Fruit fly (Drosophila melanogaster) whole organism, embryonic: Measurements from ENCODE around the gene Or67a.

Experiments
- Antp ChIP-seq: fragments of 200-800 bp; sonication (Bioruptor generic); optimal IDR thresholded peaks from 3 replicates; lab custom pipeline; 2016; ENCODE audit warnings: missing biosample characterization, missing genetic modification characterization
- B-H1 ChIP-seq: fragments of 200-800 bp; sonication (Bioruptor generic); IDR thresholded peaks from 3 replicates; pipeline ENCODE4 v1.3.6; 2022; ENCODE audit warnings: missing biosample characterization, missing genetic modification characterization
- Bdp1 ChIP-seq: fragments of 200-800 bp; sonication (Bioruptor generic); optimal IDR thresholded peaks from 3 replicates; lab custom pipeline; 2016; ENCODE audit warnings: missing biosample characterization, missing genetic modification characterization
- CG10274 ChIP-seq: fragments of 200-800 bp; sonication (Bioruptor generic); optimal IDR thresholded peaks from 3 replicates; lab custom pipeline; 2017; ENCODE audit warnings: missing biosample characterization, mild to moderate bottlenecking, missing genetic modification characterization
- CG10321 ChIP-seq: fragments of 200-800 bp; sonication (Bioruptor generic); IDR thresholded peaks from 2 replicates; pipeline ENCODE4 v1.3.6; 2022; ENCODE audit warnings: missing biosample characterization, missing genetic modification characterization
- CG10543 ChIP-seq: fragments of 200-800 bp; sonication (Bioruptor generic); optimal IDR thresholded peaks from 3 replicates; lab custom pipeline; 2017; ENCODE audit warnings: missing biosample characterization, mild to moderate bottlenecking, missing genetic modification characterization, moderate library complexity
- CG11695 ChIP-seq: fragments of 200-800 bp; sonication (Bioruptor generic); IDR thresholded peaks from 3 replicates; pipeline ENCODE4 v1.3.6; 2022; ENCODE audit warnings: missing biosample characterization, missing genetic modification characterization
- CG12104 ChIP-seq: fragments of 200-800 bp; sonication (Bioruptor generic); optimal IDR thresholded peaks from 3 replicates; lab custom pipeline; 2016; ENCODE audit warnings: missing biosample characterization, missing genetic modification characterization
- CG13123 ChIP-seq: fragments of 200-800 bp; sonication (Bioruptor generic); optimal IDR thresholded peaks from 2 replicates; lab custom pipeline; 2016; ENCODE audit warnings: missing biosample characterization, missing genetic modification characterization
- CG15011 ChIP-seq: fragments of 200-800 bp; sonication (Bioruptor generic); optimal IDR thresholded peaks from 3 replicates; lab custom pipeline; 2018; ENCODE audit warnings: missing biosample characterization, mild to moderate bottlenecking, missing genetic modification characterization
- CG16813 ChIP-seq: fragments of 200-800 bp; sonication (Bioruptor generic); IDR thresholded peaks from 3 replicates; pipeline ENCODE4 v1.3.6; 2022; ENCODE audit warnings: missing biosample characterization, missing genetic modification characterization; ENCODE audit not compliant: partially characterized antibody
- CG16815 ChIP-seq: fragments of 200-800 bp; sonication (Bioruptor generic); optimal IDR thresholded peaks from 3 replicates; lab custom pipeline; 2017; ENCODE audit warnings: missing biosample characterization, mild to moderate bottlenecking, missing genetic modification characterization
- CG17568 ChIP-seq: fragments of 200-800 bp; sonication (Bioruptor generic); optimal IDR thresholded peaks from 2 replicates; lab custom pipeline; 2018; ENCODE audit warnings: missing biosample characterization, mild to moderate bottlenecking, missing genetic modification characterization, moderate library complexity
- CG17829 ChIP-seq: fragments of 200-800 bp; optimal IDR thresholded peaks from 2 replicates; lab custom pipeline; 2019; ENCODE audit warnings: missing biosample characterization, mild to moderate bottlenecking, missing genetic modification characterization, moderate library complexity
- CG30020 ChIP-seq: fragments of 200-800 bp; optimal IDR thresholded peaks from 2 replicates; lab custom pipeline; 2019; ENCODE audit warnings: missing biosample characterization, mild to moderate bottlenecking, missing genetic modification characterization, moderate library complexity
- CG31224 ChIP-seq: fragments of 200-800 bp; sonication (Bioruptor generic); IDR thresholded peaks from 2 replicates; pipeline ENCODE4 v1.3.6; 2022; ENCODE audit warnings: missing biosample characterization, missing genetic modification characterization
- CG34376 ChIP-seq: fragments of 200-800 bp; sonication (Bioruptor generic); optimal IDR thresholded peaks from 2 replicates; lab custom pipeline; 2018; ENCODE audit warnings: missing biosample characterization, mild to moderate bottlenecking, missing genetic modification characterization
- CG3726 ChIP-seq: fragments of 200-800 bp; sonication (Bioruptor generic); IDR thresholded peaks from 3 replicates; pipeline ENCODE4, ENCODE4 v1.3.6; 2022; ENCODE audit warnings: missing biosample characterization, missing genetic modification characterization
- CG8924 ChIP-seq: fragments of 200-800 bp; optimal IDR thresholded peaks from 3 replicates; lab custom pipeline; 2019; ENCODE audit warnings: missing biosample characterization, mild to moderate bottlenecking, missing genetic modification characterization, moderate library complexity
- CkIIα-i1 ChIP-seq: fragments of 200-800 bp; sonication (Bioruptor generic); IDR thresholded peaks from 2 replicates; pipeline ENCODE4 v1.3.6; 2022; ENCODE audit warnings: missing biosample characterization, missing genetic modification characterization
- D ChIP-seq, 2 experiments: fragments of 200-800 bp in 1 of 2; fragments of >200 bp in 1 of 2; sonication (Bioruptor generic) in 1 of 2; optimal IDR thresholded peaks; 2 replicates in 1 of 2; 3 replicates in 1 of 2; lab custom pipeline; 2017; ENCODE audit warnings: mild to moderate bottlenecking in 1 of 2, missing biosample characterization in 1 of 2, missing genetic modification characterization in 1 of 2, missing genetic modification reagents in 1 of 2
- Dfd ChIP-seq, 2 experiments: fragments of >200 bp; optimal IDR thresholded peaks; 2 replicates each; lab custom pipeline; 2017; ENCODE audit warnings: missing biosample characterization in 2 of 2, missing genetic modification characterization in 2 of 2
- Drgx ChIP-seq: fragments of 200-800 bp; sonication (Bioruptor generic); IDR thresholded peaks from 2 replicates; pipeline ENCODE4 v1.3.6; 2022; ENCODE audit warnings: missing biosample characterization, missing genetic modification characterization
- Ets65A ChIP-seq: fragments of 200-800 bp; sonication (Bioruptor generic); peaks from one replicate; lab custom pipeline; 2016; ENCODE audit warnings: missing biosample characterization, missing genetic modification characterization
- HmgD ChIP-seq: fragments of 200-800 bp; sonication (Bioruptor generic); optimal IDR thresholded peaks from 3 replicates; lab custom pipeline; 2016; ENCODE audit warnings: missing biosample characterization, missing genetic modification characterization
- Lpt ChIP-seq: fragments of >200 bp; optimal IDR thresholded peaks from 2 replicates; lab custom pipeline; 2018; ENCODE audit warnings: missing biosample characterization, missing genetic modification characterization
- Mad ChIP-seq: fragments of 200-800 bp; sonication (Bioruptor generic); optimal IDR thresholded peaks from 2 replicates; lab custom pipeline; 2016; ENCODE audit warnings: missing biosample characterization, missing genetic modification characterization
- Max ChIP-seq: fragments of 200-800 bp; sonication (Bioruptor generic); optimal IDR thresholded peaks from 2 replicates; lab custom pipeline; 2016; ENCODE audit warnings: missing biosample characterization, mild to moderate bottlenecking, missing genetic modification characterization
- Nf-YC ChIP-seq: fragments of 200-800 bp; optimal IDR thresholded peaks from 3 replicates; lab custom pipeline; 2019; ENCODE audit warnings: missing biosample characterization, mild to moderate bottlenecking, missing genetic modification characterization, moderate library complexity
- Ssrp ChIP-seq: fragments of 200-800 bp; sonication (Bioruptor generic); optimal IDR thresholded peaks from 2 replicates; lab custom pipeline; 2018; ENCODE audit warnings: missing biosample characterization, mild to moderate bottlenecking, missing genetic modification characterization, moderate library complexity
- Tbp ChIP-seq: fragments of >200 bp; optimal IDR thresholded peaks from 2 replicates; lab custom pipeline; 2018; ENCODE audit warnings: missing biosample characterization, missing genetic modification characterization
- al ChIP-seq: fragments of 200-800 bp; sonication (Bioruptor generic); IDR thresholded peaks from 2 replicates; pipeline ENCODE4 v1.3.6; 2022; ENCODE audit warnings: missing biosample characterization, missing genetic modification characterization
- amos ChIP-seq: fragments of 200-800 bp; sonication (Bioruptor generic); IDR thresholded peaks from 2 replicates; pipeline ENCODE4 v1.3.6; 2022; ENCODE audit warnings: missing biosample characterization, missing genetic modification characterization; ENCODE audit not compliant: partially characterized antibody
- btn ChIP-seq: fragments of 200-800 bp; sonication (Bioruptor generic); optimal IDR thresholded peaks from 2 replicates; lab custom pipeline; 2016; ENCODE audit warnings: missing biosample characterization, missing genetic modification characterization
- crc ChIP-seq: fragments of 200-800 bp; sonication (Bioruptor generic); optimal IDR thresholded peaks from 2 replicates; lab custom pipeline; 2016; ENCODE audit warnings: missing biosample characterization, missing genetic modification characterization
- da ChIP-seq: fragments of 200-800 bp; sonication (Bioruptor generic); optimal IDR thresholded peaks from 2 replicates; lab custom pipeline; 2016; ENCODE audit warnings: missing biosample characterization, missing genetic modification characterization
- dati ChIP-seq: fragments of 200-800 bp; sonication (Bioruptor generic); IDR thresholded peaks from 2 replicates; pipeline ENCODE4 v1.3.6; 2022; ENCODE audit warnings: missing biosample characterization, missing genetic modification characterization
- dpn ChIP-seq, 2 experiments: fragments of 200-800 bp; sonication (Bioruptor generic); optimal IDR thresholded peaks; 3 replicates each; lab custom pipeline; 2016; ENCODE audit warnings: missing biosample characterization in 2 of 2, missing genetic modification characterization in 2 of 2
- en ChIP-seq: fragments of 200-800 bp; sonication (Bioruptor generic); optimal IDR thresholded peaks from 2 replicates; lab custom pipeline; 2016; ENCODE audit warnings: missing biosample characterization, missing genetic modification characterization
- eyg ChIP-seq: fragments of 200-800 bp; sonication (Bioruptor generic); optimal IDR thresholded peaks from 3 replicates; lab custom pipeline; 2016; ENCODE audit warnings: missing biosample characterization, missing genetic modification characterization
- gcm ChIP-seq: fragments of 200-800 bp; sonication (Bioruptor generic); optimal IDR thresholded peaks from 2 replicates; lab custom pipeline; 2019; ENCODE audit warnings: missing biosample characterization, mild to moderate bottlenecking, missing genetic modification characterization, moderate library complexity
- kay ChIP-seq: fragments of 200-800 bp; sonication (Bioruptor generic); optimal IDR thresholded peaks from 2 replicates; lab custom pipeline; 2016; ENCODE audit warnings: missing biosample characterization, missing genetic modification characterization
- klu ChIP-seq: fragments of 200-800 bp; sonication (Bioruptor generic); IDR thresholded peaks from 2 replicates; pipeline ENCODE4 v1.3.6; 2022; ENCODE audit warnings: missing biosample characterization, missing genetic modification characterization
- nau ChIP-seq: fragments of 200-800 bp; sonication (Bioruptor generic); optimal IDR thresholded peaks from 3 replicates; lab custom pipeline; 2017; ENCODE audit warnings: missing biosample characterization, mild to moderate bottlenecking, missing genetic modification characterization, missing genetic modification reagents
- pho ChIP-seq: fragments of 200-800 bp; sonication (Bioruptor generic); optimal IDR thresholded peaks from 2 replicates; lab custom pipeline; 2016; ENCODE audit warnings: missing biosample characterization, missing genetic modification characterization
- psq ChIP-seq: fragments of 200-800 bp; sonication (Bioruptor generic); optimal IDR thresholded peaks from 2 replicates; lab custom pipeline; 2017; ENCODE audit warnings: missing biosample characterization, missing genetic modification characterization
- rib ChIP-seq: fragments of 200-800 bp; sonication (Bioruptor generic); IDR thresholded peaks from 2 replicates; pipeline ENCODE4 v1.3.6; 2022; ENCODE audit warnings: missing biosample characterization, missing genetic modification characterization
- sna ChIP-seq: fragments of 200-800 bp; sonication (Bioruptor generic); IDR thresholded peaks from 2 replicates; pipeline ENCODE4 v1.3.6; 2022; ENCODE audit warnings: missing biosample characterization, missing genetic modification characterization; ENCODE audit not compliant: partially characterized antibody
- stc ChIP-seq: fragments of 200-800 bp; sonication (Bioruptor generic); IDR thresholded peaks from 2 replicates; pipeline ENCODE4 v1.3.6; 2022; ENCODE audit warnings: missing biosample characterization, missing genetic modification characterization

Or67a gene

DNA sequence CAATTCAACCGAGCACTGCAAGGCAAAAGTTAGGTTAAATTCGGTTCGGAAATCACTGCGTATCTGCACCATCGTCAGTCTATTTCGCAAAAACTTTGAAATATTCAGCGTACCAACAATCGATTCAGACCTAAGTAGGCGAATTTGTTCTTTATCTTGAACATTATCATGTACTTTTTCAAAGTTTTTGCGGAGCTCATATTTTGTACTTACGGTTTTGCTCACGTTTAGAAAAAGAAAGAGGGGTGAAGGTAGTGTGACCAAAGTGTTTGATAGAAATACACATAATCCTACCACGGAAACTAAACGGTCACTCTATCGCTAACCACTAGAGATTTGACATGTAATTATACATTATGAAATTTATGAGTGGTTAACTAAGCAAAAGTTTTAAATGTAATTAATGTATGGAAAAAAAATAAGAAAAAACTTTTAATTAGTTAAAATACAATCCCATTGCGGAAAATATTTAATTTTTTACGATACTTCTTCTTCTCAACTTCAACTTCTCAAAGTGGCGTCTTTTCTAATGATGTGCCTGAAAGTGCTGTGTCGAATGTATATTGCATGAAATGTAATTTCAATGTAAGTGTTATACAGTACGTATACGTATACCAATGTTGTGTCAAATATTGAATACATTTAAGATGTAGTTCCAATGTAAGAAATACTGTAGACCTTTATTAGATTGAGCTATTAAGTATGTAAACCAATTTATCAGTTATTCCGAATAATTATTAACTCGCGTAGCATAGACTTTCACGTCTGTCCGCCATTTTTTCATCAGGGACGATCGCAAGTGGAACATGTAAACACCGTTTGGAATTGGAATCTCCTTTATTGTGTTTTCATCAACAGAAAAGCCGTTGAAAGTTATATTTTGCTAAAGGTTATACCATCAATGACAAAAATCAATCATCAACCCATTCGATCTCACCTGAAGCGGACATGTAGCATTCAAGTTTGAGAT lies 17.3 kb upstream of the Or67a start, which contains the start of gene RpS9 (continued):
- TF ChIP-seq da (GFP tag; lab: Kevin White, UChicago) (no peak), dati (GFP tag; lab: Robert Waterston, UW) (no peak), klu (GFP tag; lab: Robert Waterston, UW) (no peak), CG30020 (no peak), CG10543 (GFP tag; lab: Kevin White, UChicago) (peak; percentile 35), HmgD (GFP tag; lab: Kevin White, UChicago) (no peak), Bdp1 (GFP tag; lab: Kevin White, UChicago) (no peak), CG31224 (GFP tag; lab: Robert Waterston, UW) (no peak), sna (no peak), CG11695 (0 out of 3 replicates have a peak, but pooled peaks have one; percentile 11), eyg (GFP tag; lab: Kevin White, UChicago) (no peak), en (no peak), Mad (GFP tag; lab: Kevin White, UChicago) (no peak), CG16815 (GFP tag; lab: Kevin White, UChicago) (no peak), Drgx (GFP tag; lab: Robert Waterston, UW) (no peak), CkIIα-i1 (GFP tag; lab: Robert Waterston, UW) (no peak), Tbp (GFP tag; lab: Kevin White, UChicago) (no peak), CG17829 (tag; lab: Kevin White, UChicago) (peak; percentile 36), crc (GFP tag; lab: Kevin White, UChicago) (no peak), btn (GFP tag; lab: Kevin White, UChicago) (no peak), D (optimal IDR thresholded peaks at IDR 0.05; lab: Kevin White, UChicago) (no peak), D (GFP tag; optimal IDR thresholded peaks at IDR 0.05; lab: Kevin White, UChicago) (no peak), B-H1 (GFP tag; lab: Robert Waterston, UW) (no peak; the same call in 2 of the 3 replicates), Max (peak; percentile 72), CG10274 (no peak), dpn (GFP tag; optimal IDR thresholded peaks at IDR 0.05; lab: Kevin White, UChicago) (no peak), Ssrp (tag; lab: Kevin White, UChicago) (no peak), CG12104 (no peak), CG13123 (no peak), CG10321 (GFP tag; lab: Robert Waterston, UW) (no peak), Ets65A (GFP tag; lab: Kevin White, UChicago) (peak; percentile 91), stc (GFP tag; lab: Robert Waterston, UW) (peak; percentile 22; the same call in 1 of the 2 replicates), CG17568 (peak; percentile 73), CG8924 (tag; lab: Kevin White, UChicago) (peak; percentile 19), amos (peak; percentile 60), Dfd (GFP tag; optimal IDR thresholded peaks at IDR 0.05; lab: Kevin White, UChicago) (no peak), gcm (GFP tag; lab: Kevin White, UChicago) (peak; percentile 36), CG3726 (GFP tag; lab: Robert Waterston, UW) (no peak), psq (GFP tag; lab: Kevin White, UChicago) (no peak), rib (GFP tag; lab: Robert Waterston, UW) (no peak), CG34376 (GFP tag; lab: Kevin White, UChicago) (peak; percentile 75), nau (peak; percentile 4), pho (GFP tag; lab: Kevin White, UChicago) (peak; percentile 5), Antp (GFP tag; lab: Kevin White, UChicago) (no peak), Nf-YC (tag; lab: Kevin White, UChicago) (peak; percentile 24), al (GFP tag; lab: Robert Waterston, UW) (no peak), CG16813 (GFP tag; lab: Robert Waterston, UW) (peak; percentile 35; the same call in 1 of the 3 replicates), Lpt (GFP tag; lab: Kevin White, UChicago) (no peak), kay (no peak), CG15011 (GFP tag; lab: Kevin White, UChicago) (no peak)
